Worm (Caenorhabditis elegans): Measurements from ENCODE around the gene elt-2.

DNA sequence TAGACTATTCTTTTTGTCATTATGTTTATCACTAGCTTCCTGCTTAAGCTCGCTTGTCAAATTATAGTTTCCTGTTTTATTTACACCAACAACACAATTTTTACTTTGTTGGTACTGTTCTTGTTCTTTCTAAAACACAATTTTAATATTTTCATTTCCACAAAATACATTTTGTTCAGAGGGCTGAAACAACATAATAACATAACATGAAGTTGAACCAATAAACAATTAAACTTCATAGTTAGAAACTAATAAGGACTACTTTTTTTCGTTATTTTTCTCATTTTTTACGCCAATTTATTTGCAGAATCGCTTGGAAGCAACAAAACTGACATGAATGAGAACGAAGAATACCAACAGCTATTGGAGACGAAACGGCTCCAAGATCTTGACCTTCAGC lies 37.2 kb upstream of the elt-2 start, which contains the start of gene C39B10.3:
- TF ChIP-seq dmd-4 (tag; optimal IDR thresholded peaks at IDR 0.05; ENCODE audit: borderline replicate concordance), result no peak
- no peak for TF ChIP-seq ahr-1 (tag; optimal IDR thresholded peaks at IDR 0.05)
- no peak for TF ChIP-seq mec-3 (tag; optimal IDR thresholded peaks at IDR 0.05; ENCODE audit: borderline replicate concordance)
- TF ChIP-seq hlh-30 (tag; optimal IDR thresholded peaks at IDR 0.05; ENCODE audit: insufficient read depth), result no peak
- TF ChIP-seq nfya-1 (tag; optimal IDR thresholded peaks at IDR 0.05), result no peak
- no peak for TF ChIP-seq rnt-1 (tag; optimal IDR thresholded peaks at IDR 0.05)
- no peak for TF ChIP-seq T23F11.4 (GFP tag; optimal IDR thresholded peaks at IDR 0.05)
- no peak for TF ChIP-seq npax-4 (tag; optimal IDR thresholded peaks at IDR 0.05)
- TF ChIP-seq ets-4 (tag; optimal IDR thresholded peaks at IDR 0.05), result no peak
- TF ChIP-seq unc-86 (tag; optimal IDR thresholded peaks at IDR 0.05), result no peak
- TF ChIP-seq che-1 (tag; optimal IDR thresholded peaks at IDR 0.05), result no peak
- TF ChIP-seq ceh-19 (GFP tag; optimal IDR thresholded peaks at IDR 0.05), result no peak
- no peak for TF ChIP-seq lim-6 (tag; optimal IDR thresholded peaks at IDR 0.05)
- no peak for TF ChIP-seq nhr-11 (tag; optimal IDR thresholded peaks at IDR 0.05)

Data from whole organism, late embryonic.